Worm (Caenorhabditis elegans) whole organism, mixed stage, embryonic: Measurements from ENCODE around the gene sre-12.

Experiments used
- M03D4.4 ChIP-seq: sonication (generic microtip); optimal IDR thresholded peaks from 2 replicates; lab custom pipeline; 2017; ENCODE audit warnings: mild to moderate bottlenecking, missing genetic modification characterization, missing compliant biosample characterization
- bed-3 ChIP-seq: fragments of 200-800 bp; sonication (Bioruptor generic); optimal IDR thresholded peaks from 3 replicates; lab custom pipeline; 2018; ENCODE audit warnings: mild to moderate bottlenecking, missing genetic modification characterization, moderate library complexity, missing compliant biosample characterization
- blmp-1 ChIP-seq: fragments of 150-350 bp; optimal IDR thresholded peaks from 2 replicates; lab custom pipeline; 2014; ENCODE audit warnings: missing biosample characterization, missing genetic modification characterization
- ceh-39 ChIP-seq: fragments of 150-350 bp; optimal IDR thresholded peaks from 2 replicates; lab custom pipeline; 2014; ENCODE audit warnings: missing biosample characterization, missing genetic modification characterization
- ceh-43 ChIP-seq: fragments of 200-800 bp; sonication (Bioruptor generic); optimal IDR thresholded peaks from 2 replicates; lab custom pipeline; 2018; ENCODE audit warnings: mild to moderate bottlenecking, missing genetic modification characterization, moderate library complexity, missing compliant biosample characterization
- ceh-83 ChIP-seq: fragments of 200-800 bp; sonication (Bioruptor generic); optimal IDR thresholded peaks from 2 replicates; lab custom pipeline; 2018; ENCODE audit warnings: mild to moderate bottlenecking, missing genetic modification characterization, missing compliant biosample characterization
- ces-1 ChIP-seq: fragments of 150-350 bp; optimal IDR thresholded peaks from 2 replicates; lab custom pipeline; 2014; ENCODE audit warnings: missing biosample characterization, missing genetic modification reagents, missing genetic modification characterization
- cnd-1 ChIP-seq: fragments of 200-800 bp; sonication (Bioruptor generic); optimal IDR thresholded peaks from 2 replicates; lab custom pipeline; 2018; ENCODE audit warnings: mild to moderate bottlenecking, missing genetic modification characterization, missing compliant biosample characterization
- drap-1 ChIP-seq: fragments of 200-800 bp; sonication (Bioruptor generic); optimal IDR thresholded peaks from 3 replicates; lab custom pipeline; 2018; ENCODE audit warnings: mild to moderate bottlenecking, missing genetic modification characterization, missing compliant biosample characterization
- elt-1 ChIP-seq: sonication (generic microtip); optimal IDR thresholded peaks from 2 replicates; lab custom pipeline; 2017; ENCODE audit warnings: missing genetic modification characterization, mild to moderate bottlenecking, missing compliant biosample characterization, antibody characterized with exemption, moderate library complexity, borderline replicate concordance; ENCODE audit not compliant: insufficient read depth
- elt-3 ChIP-seq: fragments of 150-350 bp; optimal IDR thresholded peaks from 2 replicates; lab custom pipeline; 2014; ENCODE audit warnings: missing biosample characterization, missing genetic modification characterization
- flh-1 ChIP-seq: fragments of 200-800 bp; sonication (Bioruptor generic); optimal IDR thresholded peaks from 2 replicates; lab custom pipeline; 2018; ENCODE audit warnings: mild to moderate bottlenecking, missing genetic modification characterization, moderate library complexity, missing compliant biosample characterization
- ham-2 ChIP-seq: fragments of 200-800 bp; sonication (Bioruptor generic); optimal IDR thresholded peaks from 2 replicates; lab custom pipeline; 2018; ENCODE audit warnings: mild to moderate bottlenecking, missing genetic modification characterization, missing compliant biosample characterization
- hlh-1 ChIP-seq: fragments of 150-350 bp; optimal IDR thresholded peaks from 2 replicates; lab custom pipeline; 2014; ENCODE audit warnings: missing biosample characterization, missing genetic modification reagents, missing genetic modification characterization
- lin-13 ChIP-seq: fragments of 150-350 bp; optimal IDR thresholded peaks from 2 replicates; lab custom pipeline; 2014; ENCODE audit warnings: missing biosample characterization, missing genetic modification characterization
- lin-32 ChIP-seq: fragments of 200-800 bp; sonication (Bioruptor generic); optimal IDR thresholded peaks from 2 replicates; lab custom pipeline; 2018; ENCODE audit warnings: mild to moderate bottlenecking, missing genetic modification characterization, missing compliant biosample characterization
- lsy-2 ChIP-seq: fragments of 150-350 bp; optimal IDR thresholded peaks from 2 replicates; lab custom pipeline; 2014; ENCODE audit warnings: missing biosample characterization, missing genetic modification characterization
- mab-5 ChIP-seq: fragments of 150-350 bp; optimal IDR thresholded peaks from 2 replicates; lab custom pipeline; 2014; ENCODE audit warnings: missing biosample characterization, missing genetic modification characterization
- mep-1 ChIP-seq: fragments of 150-350 bp; optimal IDR thresholded peaks from 2 replicates; lab custom pipeline; 2017; ENCODE audit warnings: missing biosample characterization, missing genetic modification reagents, missing genetic modification characterization, inconsistent platforms
- mls-2 ChIP-seq: sonication (generic microtip); optimal IDR thresholded peaks from 2 replicates; lab custom pipeline; 2016; ENCODE audit warnings: mild to moderate bottlenecking, missing genetic modification characterization, moderate library complexity, missing compliant biosample characterization
- nhr-12 ChIP-seq: fragments of 150-350 bp; optimal IDR thresholded peaks from 2 replicates; lab custom pipeline; 2014; ENCODE audit warnings: missing biosample characterization, missing genetic modification characterization
- nhr-2 ChIP-seq: fragments of 150-350 bp; optimal IDR thresholded peaks from 2 replicates; lab custom pipeline; 2014; ENCODE audit warnings: missing biosample characterization, missing genetic modification characterization
- nhr-237 ChIP-seq: fragments of 150-350 bp; optimal IDR thresholded peaks from 2 replicates; lab custom pipeline; 2014; ENCODE audit warnings: missing biosample characterization, missing genetic modification characterization
- nhr-28 ChIP-seq: fragments of 150-350 bp; optimal IDR thresholded peaks from 2 replicates; lab custom pipeline; 2014; ENCODE audit warnings: missing biosample characterization, missing genetic modification characterization
- nhr-76 ChIP-seq: sonication (generic microtip); optimal IDR thresholded peaks from 2 replicates; lab custom pipeline; 2017; ENCODE audit warnings: missing biosample characterization, missing genetic modification characterization
- pha-4 ChIP-seq: fragments of 150-350 bp; optimal IDR thresholded peaks from 2 replicates; lab custom pipeline; 2018; ENCODE audit warnings: missing biosample characterization, missing genetic modification reagents, missing genetic modification characterization
- snpc-4 ChIP-seq: fragments of 150-350 bp; optimal IDR thresholded peaks from 2 replicates; lab custom pipeline; 2014; ENCODE audit warnings: missing biosample characterization, missing genetic modification characterization
- sptf-1 ChIP-seq: sonication (generic microtip); optimal IDR thresholded peaks from 2 replicates; lab custom pipeline; 2017; ENCODE audit warnings: mild to moderate bottlenecking, missing genetic modification characterization, moderate library complexity, missing compliant biosample characterization
- tbx-8 ChIP-seq: fragments of 200-800 bp; sonication (Bioruptor generic); optimal IDR thresholded peaks from 2 replicates; lab custom pipeline; 2018; ENCODE audit warnings: mild to moderate bottlenecking, missing genetic modification characterization, moderate library complexity, missing compliant biosample characterization
- unc-120 ChIP-seq: sonication (generic microtip); optimal IDR thresholded peaks from 2 replicates; lab custom pipeline; 2017; ENCODE audit warnings: missing genetic modification characterization, missing compliant biosample characterization; ENCODE audit not compliant: poor library complexity, severe bottlenecking
- unc-39 ChIP-seq: fragments of 150-350 bp; optimal IDR thresholded peaks from 2 replicates; lab custom pipeline; 2014; ENCODE audit warnings: missing biosample characterization, missing genetic modification characterization
- unc-62 ChIP-seq: fragments of 150-350 bp; optimal IDR thresholded peaks from 2 replicates; lab custom pipeline; 2014; ENCODE audit warnings: missing biosample characterization, missing genetic modification reagents, missing genetic modification characterization
- zip-8 ChIP-seq: fragments of 150-350 bp; optimal IDR thresholded peaks from 2 replicates; lab custom pipeline; 2014; ENCODE audit warnings: missing biosample characterization, missing genetic modification characterization
- ztf-11 ChIP-seq: fragments of 150-350 bp; optimal IDR thresholded peaks from 2 replicates; lab custom pipeline; 2014; ENCODE audit warnings: missing biosample characterization, missing genetic modification characterization

Gene sre-12

DNA sequence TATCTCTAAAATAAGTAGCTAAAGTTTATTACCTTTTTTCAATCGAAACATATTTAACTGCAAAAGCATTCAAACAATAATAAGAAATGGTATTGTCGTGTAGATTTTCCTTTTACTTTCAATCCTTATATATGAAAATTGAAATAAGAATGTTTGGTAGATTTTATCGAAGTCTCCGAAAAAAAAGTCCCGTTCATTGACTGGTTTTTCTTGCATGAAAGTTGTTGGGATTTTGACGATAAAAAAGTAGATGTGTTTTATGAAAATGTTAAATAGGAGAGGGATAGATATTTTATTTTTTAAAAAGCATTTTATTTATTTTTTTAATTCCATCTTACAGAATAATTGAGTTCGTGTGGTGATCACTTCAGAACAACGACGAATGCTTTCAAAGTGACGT, 37.0 kb upstream of the sre-12 start, which contains the start of gene C33G8.13:
Gene C33G8.13, minus strand, starts transcription at position 101 of the 400 bp plus-strand sequence.
- no peak for TF ChIP-seq nhr-237 (tag; lab: Kevin White, UChicago)
- no peak for TF ChIP-seq unc-39 (tag; lab: Kevin White, UChicago)
- TF ChIP-seq lin-32 (GFP tag; lab: Kevin White, UChicago) = no peak
- no peak for TF ChIP-seq unc-62
- no peak for TF ChIP-seq cnd-1
- TF ChIP-seq M03D4.4 = no peak
- no peak for TF ChIP-seq nhr-2
- TF ChIP-seq drap-1 = no peak

DNA sequence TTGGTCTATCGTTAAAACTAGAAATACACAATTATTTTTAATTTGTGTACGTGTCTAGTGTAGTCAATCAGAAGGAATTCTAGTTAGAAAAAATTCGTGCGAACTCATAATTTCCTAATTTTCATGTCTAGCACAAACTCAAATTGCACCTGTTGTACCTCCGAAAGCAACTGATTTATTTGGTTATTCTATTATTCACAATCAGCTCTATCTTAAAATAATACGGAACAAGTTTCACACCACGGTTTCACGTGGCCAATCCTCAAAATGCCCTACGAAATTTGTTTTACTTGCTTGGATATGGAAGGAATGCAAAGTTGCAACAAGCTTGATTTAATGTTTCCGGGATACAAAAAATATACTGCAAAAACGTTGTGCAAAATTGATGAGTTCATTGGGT, 33.7 kb upstream of the sre-12 start, which contains the start of gene srw-127:
Gene srw-127, plus strand, starts transcription at position 301 of the 400 bp plus-strand sequence.
- no peak for TF ChIP-seq unc-39 (tag; lab: Kevin White, UChicago)
- TF ChIP-seq snpc-4 (tag; lab: Kevin White, UChicago) = no peak
- TF ChIP-seq bed-3 (GFP tag; lab: Kevin White, UChicago) = no peak
- TF ChIP-seq zip-8 (tag; lab: Kevin White, UChicago) = no peak
- TF ChIP-seq nhr-28 (tag; lab: Kevin White, UChicago) = no peak
- TF ChIP-seq ztf-11 (tag; lab: Kevin White, UChicago) = no peak
- no peak for TF ChIP-seq ham-2 (GFP tag; lab: Kevin White, UChicago)
- no peak for TF ChIP-seq nhr-76 (tag; lab: Kevin White, UChicago)
- TF ChIP-seq lsy-2 (tag; lab: Kevin White, UChicago) = no peak
- TF ChIP-seq nhr-237 (tag; lab: Kevin White, UChicago) = no peak
- TF ChIP-seq sptf-1 = no peak
- no peak for TF ChIP-seq nhr-12 (tag; lab: Kevin White, UChicago)
- TF ChIP-seq tbx-8 (GFP tag; lab: Kevin White, UChicago) = no peak
- TF ChIP-seq hlh-1 (tag; lab: Kevin White, UChicago) = no peak
- TF ChIP-seq unc-62 = no peak

DNA sequence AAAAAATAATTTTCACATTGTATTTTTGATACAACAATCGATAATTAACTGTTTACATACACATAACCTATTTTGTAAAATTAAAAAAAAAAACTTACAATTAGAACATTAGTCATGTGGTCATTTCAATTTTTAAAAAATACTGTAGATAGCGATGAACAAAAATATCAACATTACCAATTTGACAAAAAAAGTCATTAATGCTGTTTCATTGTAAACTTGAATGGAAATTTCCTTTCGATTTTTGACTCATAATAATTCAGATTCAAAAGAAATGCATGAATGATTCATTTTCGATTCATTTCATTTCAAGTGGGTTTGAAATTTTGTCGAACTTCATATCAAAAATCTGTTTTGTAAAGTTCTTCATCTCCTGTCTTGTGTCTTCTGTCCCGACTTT, 30.5 kb upstream of the sre-12 start, which contains the start of gene C33G8.2:
Gene C33G8.2, plus strand, starts transcription at position 301 of the 400 bp plus-strand sequence.
- TF ChIP-seq ceh-39 = no peak
- no peak for TF ChIP-seq blmp-1
- TF ChIP-seq drap-1 = no peak
- TF ChIP-seq lsy-2 (tag; lab: Kevin White, UChicago) = no peak
- no peak for TF ChIP-seq elt-1
- TF ChIP-seq ztf-11 (tag; lab: Kevin White, UChicago) = no peak
- no peak for TF ChIP-seq pha-4 (tag; lab: Kevin White, UChicago)
- TF ChIP-seq nhr-76 (tag; lab: Kevin White, UChicago) = no peak
- no peak for TF ChIP-seq ceh-43 (GFP tag; lab: Kevin White, UChicago)
- no peak for TF ChIP-seq zip-8 (tag; lab: Kevin White, UChicago)
- no peak for TF ChIP-seq lin-32 (GFP tag; lab: Kevin White, UChicago)
- no peak for TF ChIP-seq unc-120 (tag; lab: Kevin White, UChicago)
- no peak for TF ChIP-seq ces-1 (GFP tag; lab: Kevin White, UChicago)
- TF ChIP-seq bed-3 (GFP tag; lab: Kevin White, UChicago) = no peak
- TF ChIP-seq hlh-1 (tag; lab: Kevin White, UChicago) = no peak
- no peak for TF ChIP-seq nhr-28 (tag; lab: Kevin White, UChicago)
- no peak for TF ChIP-seq elt-3 (tag; lab: Kevin White, UChicago)
- TF ChIP-seq ham-2 (GFP tag; lab: Kevin White, UChicago) = no peak
- no peak for TF ChIP-seq cnd-1
- TF ChIP-seq flh-1 = no peak

DNA sequence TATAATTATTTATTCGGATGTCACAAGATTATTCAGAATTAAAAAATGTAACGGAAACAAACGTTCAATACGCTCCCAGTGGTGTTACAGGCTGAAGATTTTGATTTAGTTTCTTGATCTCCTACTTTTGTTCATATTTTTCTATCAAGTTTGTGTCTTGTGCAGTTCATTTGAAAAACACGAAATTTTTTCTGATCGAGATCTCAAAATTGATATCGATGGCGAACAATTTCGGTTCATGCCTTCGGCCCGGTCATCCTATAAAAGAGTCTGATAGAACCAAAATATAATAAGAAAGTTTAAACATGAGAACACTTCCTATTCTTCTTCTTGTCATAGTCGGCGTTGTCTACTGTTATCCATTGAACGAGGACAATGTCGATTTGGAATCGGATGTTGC, 28.4 kb upstream of the sre-12 start, which contains the start of gene drd-10:
Gene drd-10, plus strand, starts transcription at position 301 of the 400 bp plus-strand sequence.
- no peak for TF ChIP-seq mep-1
- TF ChIP-seq blmp-1 = no peak
- no peak for TF ChIP-seq mls-2 (tag; lab: Kevin White, UChicago)
- no peak for TF ChIP-seq unc-120 (tag; lab: Kevin White, UChicago)

ce11 chrV:7005964-7006363, 27.0 kb upstream of the sre-12 start, which contains the start of gene spig-10:
TSS of gene spig-10 (plus strand) at chrV:7006264.
- no peak for TF ChIP-seq M03D4.4
- no peak for TF ChIP-seq nhr-237 (tag; lab: Kevin White, UChicago)
- TF ChIP-seq lin-32 (GFP tag; lab: Kevin White, UChicago) = no peak
- TF ChIP-seq elt-1 = no peak
- TF ChIP-seq flh-1 = no peak
- TF ChIP-seq ces-1 (GFP tag; lab: Kevin White, UChicago) = no peak
- no peak for TF ChIP-seq cnd-1
- no peak for TF ChIP-seq mep-1
- no peak for TF ChIP-seq ceh-83 (GFP tag; lab: Kevin White, UChicago)
- no peak for TF ChIP-seq lin-13
- TF ChIP-seq pha-4 (tag; lab: Kevin White, UChicago) = no peak
- TF ChIP-seq blmp-1 = no peak
- no peak for TF ChIP-seq sptf-1
- no peak for TF ChIP-seq ceh-39
- no peak for TF ChIP-seq bed-3 (GFP tag; lab: Kevin White, UChicago)
- TF ChIP-seq nhr-76 (tag; lab: Kevin White, UChicago) = no peak
- TF ChIP-seq tbx-8 (GFP tag; lab: Kevin White, UChicago) = no peak
- no peak for TF ChIP-seq mab-5 (tag; lab: Kevin White, UChicago)
